Fruit fly (Drosophila melanogaster): ENCODE results near the gene nol.

- no peak for TF ChIP-seq CG32121 (GFP tag; IDR thresholded peaks at IDR 0.05)
- TF ChIP-seq CG17806 (tag; optimal IDR thresholded peaks at IDR 0.05), result no peak
- no peak for TF ChIP-seq CG4496 (GFP tag; IDR thresholded peaks at IDR 0.05)
- TF ChIP-seq Snoo (tag; optimal IDR thresholded peaks at IDR 0.05), result no peak
- no peak for TF ChIP-seq EcR (GFP tag; optimal IDR thresholded peaks at IDR 0.05)
- TF ChIP-seq D1 (tag; optimal IDR thresholded peaks at IDR 0.05), result no peak
Observed at dm6 chr3L:11092610-11092961, 38.0 kb upstream of the nol start.

All from whole organism, pupa.